Fruit fly (Drosophila melanogaster) S2 (cell line): ENCODE results near the gene sds22.

Source experiments
- CG8478 ChIP-seq: fragments of >200 bp; optimal IDR thresholded peaks from 2 replicates; lab custom pipeline; 2018
- CTCF ChIP-seq, 2 experiments: fragments of >200 bp; optimal IDR thresholded peaks; 2 replicates each; lab custom pipeline; 2018

- TF ChIP-seq CG8478 (lab: Kevin White, UChicago) = no peak
- TF ChIP-seq CTCF (optimal IDR thresholded peaks at IDR 0.05; lab: Kevin White, UChicago) = no peak
Observed at dm6 chr3R:17425417-17425915, 34.1 kb downstream of the sds22 start, which contains the start of gene cysu.
